Fruit fly (Drosophila melanogaster): ENCODE measurements around the gene CG8607.
A peak's percentile ranks its signal among the peaks of the same experiment; 100 is the strongest.

DNA sequence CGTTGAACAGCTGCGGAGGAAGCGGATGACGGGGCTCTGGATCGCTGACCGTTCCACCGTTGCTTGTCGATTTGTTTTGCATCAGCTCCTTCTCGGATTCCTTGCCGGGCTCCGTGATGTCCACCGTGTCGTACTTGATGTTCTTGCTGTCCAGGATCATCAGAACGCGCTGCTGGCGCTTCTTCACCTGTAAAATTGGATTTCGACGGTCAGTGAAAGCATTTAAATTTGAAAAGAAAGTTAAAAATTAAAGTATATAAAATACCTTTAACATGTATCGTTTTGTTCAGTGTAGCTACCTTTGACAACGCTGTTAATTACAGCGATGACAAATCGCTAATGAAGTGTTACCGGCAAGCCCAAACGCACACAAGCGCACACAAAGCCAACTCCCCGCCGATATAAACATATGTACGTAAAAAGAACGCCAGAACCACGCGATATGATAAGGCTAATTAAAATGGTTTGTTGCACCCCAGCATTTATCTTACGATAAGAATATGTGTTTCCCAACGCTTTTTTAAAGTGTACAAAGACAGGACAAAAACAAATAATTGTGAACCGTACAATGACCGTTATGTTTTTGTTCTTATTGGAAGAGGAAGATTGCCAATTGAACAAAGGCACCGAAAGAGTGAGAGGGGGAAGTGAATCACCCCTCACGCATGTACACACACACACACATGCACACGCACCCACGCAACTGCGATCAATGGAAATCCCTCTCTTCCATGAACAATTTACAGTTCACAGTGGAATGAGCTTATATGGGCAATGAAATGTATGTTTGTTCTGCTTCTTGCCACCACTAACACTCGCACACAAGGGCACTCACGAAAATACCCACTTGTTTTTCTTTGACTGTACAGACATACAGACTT lies 48.2 kb downstream of the CG8607 start:
- TF ChIP-seq ham (GFP tag; IDR thresholded peaks at IDR 0.05) (no peak), stc (GFP tag; IDR thresholded peaks at IDR 0.05) (0 out of 2 replicates have a peak, but pooled peaks have one; percentile 38), CG12659 (GFP tag; optimal IDR thresholded peaks at IDR 0.05) (peak; percentile 2), ewg (GFP tag; optimal IDR thresholded peaks at IDR 0.05) (no peak), NC2β (GFP tag; optimal IDR thresholded peaks at IDR 0.05) (no peak), Ets65A (GFP tag) (peak; percentile 71), CG11560 (tag; IDR thresholded peaks at IDR 0.05) (no peak), CG10959 (GFP tag; IDR thresholded peaks at IDR 0.05) (no peak), psq (GFP tag; optimal IDR thresholded peaks at IDR 0.05) (no peak)
